Fruit fly (Drosophila melanogaster) whole organism, embryonic: ENCODE data around the gene CG12116.

Experiments
- ATbp ChIP-seq: fragments of 200-800 bp; sonication (Bioruptor generic); optimal IDR thresholded peaks from 2 replicates; lab custom pipeline; 2017; ENCODE audit warnings: missing biosample characterization, mild to moderate bottlenecking, missing genetic modification characterization, missing genetic modification reagents
- Abd-B ChIP-seq: fragments of 200-800 bp; sonication (Bioruptor generic); optimal IDR thresholded peaks from 2 replicates; lab custom pipeline; 2018; ENCODE audit warnings: missing biosample characterization, mild to moderate bottlenecking, missing genetic modification characterization, moderate library complexity
- B-H2 ChIP-seq: fragments of 200-800 bp; sonication (Bioruptor generic); optimal IDR thresholded peaks from 2 replicates; lab custom pipeline; 2018; ENCODE audit warnings: missing biosample characterization, mild to moderate bottlenecking, missing genetic modification characterization
- Bteb2 ChIP-seq: fragments of 200-800 bp; sonication (Bioruptor generic); optimal IDR thresholded peaks from 2 replicates; lab custom pipeline; 2016; ENCODE audit warnings: missing biosample characterization, missing genetic modification characterization
- CG10979 ChIP-seq: fragments of 200-800 bp; sonication (Bioruptor generic); optimal IDR thresholded peaks from 2 replicates; lab custom pipeline; 2018; ENCODE audit warnings: missing biosample characterization, mild to moderate bottlenecking, missing genetic modification characterization, moderate library complexity
- CG11085 ChIP-seq: fragments of 200-800 bp; sonication (Bioruptor generic); IDR thresholded peaks from 2 replicates; pipeline ENCODE4 v1.3.6; 2022; ENCODE audit warnings: missing biosample characterization, missing genetic modification characterization
- CG12236 ChIP-seq: fragments of 200-800 bp; sonication (Bioruptor generic); optimal IDR thresholded peaks from 2 replicates; lab custom pipeline; 2016; ENCODE audit warnings: missing biosample characterization, missing genetic modification characterization
- CG13624 ChIP-seq: fragments of 200-800 bp; sonication (Bioruptor generic); optimal IDR thresholded peaks from 2 replicates; lab custom pipeline; 2016; ENCODE audit warnings: missing biosample characterization, missing genetic modification characterization
- CG1602 ChIP-seq: fragments of 200-800 bp; sonication (Bioruptor generic); optimal IDR thresholded peaks from 3 replicates; lab custom pipeline; 2016; ENCODE audit warnings: missing biosample characterization, missing genetic modification characterization
- CG16863 ChIP-seq: fragments of 200-800 bp; sonication (Bioruptor generic); optimal IDR thresholded peaks from 3 replicates; lab custom pipeline; 2016; ENCODE audit warnings: missing biosample characterization, missing genetic modification characterization
- CG17568 ChIP-seq: fragments of 200-800 bp; sonication (Bioruptor generic); optimal IDR thresholded peaks from 2 replicates; lab custom pipeline; 2018; ENCODE audit warnings: missing biosample characterization, mild to moderate bottlenecking, missing genetic modification characterization, moderate library complexity
- CG17612 ChIP-seq: fragments of 200-800 bp; sonication (Bioruptor generic); IDR thresholded peaks from 2 replicates; pipeline ENCODE4 v1.3.6; 2022; ENCODE audit warnings: missing biosample characterization, missing genetic modification characterization
- CG17802 ChIP-seq: fragments of 200-800 bp; sonication (Bioruptor generic); optimal IDR thresholded peaks from 2 replicates; lab custom pipeline; 2018; ENCODE audit warnings: missing biosample characterization, mild to moderate bottlenecking, missing genetic modification characterization, moderate library complexity
- CG18262 ChIP-seq: fragments of 200-800 bp; optimal IDR thresholded peaks from 3 replicates; lab custom pipeline; 2019; ENCODE audit warnings: missing biosample characterization, mild to moderate bottlenecking, missing genetic modification characterization, moderate library complexity
- CG3163 ChIP-seq: fragments of 200-800 bp; sonication (Bioruptor generic); optimal IDR thresholded peaks from 3 replicates; lab custom pipeline; 2016; ENCODE audit warnings: missing biosample characterization, missing genetic modification characterization
- CG34376 ChIP-seq: fragments of 200-800 bp; sonication (Bioruptor generic); optimal IDR thresholded peaks from 2 replicates; lab custom pipeline; 2018; ENCODE audit warnings: missing biosample characterization, mild to moderate bottlenecking, missing genetic modification characterization
- CG4707 ChIP-seq: fragments of 200-800 bp; sonication (Bioruptor generic); optimal IDR thresholded peaks from 2 replicates; lab custom pipeline; 2018; ENCODE audit warnings: missing biosample characterization, mild to moderate bottlenecking, missing genetic modification characterization, moderate library complexity
- CG4730 ChIP-seq: fragments of 200-800 bp; sonication (Bioruptor generic); IDR thresholded peaks from 2 replicates; pipeline ENCODE4 v1.3.6; 2022; ENCODE audit warnings: missing biosample characterization, missing genetic modification characterization
- CG6175 ChIP-seq: fragments of 200-800 bp; sonication (Bioruptor generic); IDR thresholded peaks from 3 replicates; pipeline ENCODE4 v1.3.6; 2022; ENCODE audit warnings: missing biosample characterization, missing genetic modification characterization
- CG7745 ChIP-seq: fragments of 200-800 bp; sonication (Bioruptor generic); optimal IDR thresholded peaks from 2 replicates; lab custom pipeline; 2018; ENCODE audit warnings: missing biosample characterization, mild to moderate bottlenecking, missing genetic modification characterization, moderate library complexity
- CG7839 ChIP-seq: fragments of 200-800 bp; sonication (Bioruptor generic); optimal IDR thresholded peaks from 3 replicates; lab custom pipeline; 2018; ENCODE audit warnings: missing biosample characterization, mild to moderate bottlenecking, missing genetic modification characterization, moderate library complexity
- CG7928 ChIP-seq: fragments of 200-800 bp; sonication (Bioruptor generic); optimal IDR thresholded peaks from 2 replicates; lab custom pipeline; 2017; ENCODE audit warnings: missing biosample characterization, mild to moderate bottlenecking, missing genetic modification characterization
- CG8290 ChIP-seq, 3 experiments: fragments of 200-800 bp; sonication (Bioruptor generic); optimal IDR thresholded peaks; 2 replicates each; lab custom pipeline; 2016 to 2019; ENCODE audit warnings: missing biosample characterization in 3 of 3, missing genetic modification characterization in 3 of 3, mild to moderate bottlenecking in 2 of 3, moderate library complexity in 1 of 3
- Fer2 ChIP-seq: fragments of 200-800 bp; sonication (Bioruptor generic); optimal IDR thresholded peaks from 2 replicates; lab custom pipeline; 2018; ENCODE audit warnings: missing biosample characterization, mild to moderate bottlenecking, missing genetic modification characterization, moderate library complexity
- H15 ChIP-seq: fragments of 200-800 bp; sonication (Bioruptor generic); IDR thresholded peaks from 3 replicates; pipeline ENCODE4 v1.3.6; 2022; ENCODE audit warnings: missing biosample characterization, missing genetic modification characterization
- Hey ChIP-seq: fragments of 200-800 bp; sonication (Bioruptor generic); optimal IDR thresholded peaks from 3 replicates; lab custom pipeline; 2018; ENCODE audit warnings: missing biosample characterization, mild to moderate bottlenecking, missing genetic modification characterization
- Hr39 ChIP-seq: fragments of >200 bp; optimal IDR thresholded peaks from 2 replicates; lab custom pipeline; 2017
- Oaz ChIP-seq: fragments of 200-800 bp; sonication (Bioruptor generic); IDR thresholded peaks from 2 replicates; pipeline ENCODE4 v1.3.6; 2022; ENCODE audit warnings: missing biosample characterization, missing genetic modification characterization
- Pdp1 ChIP-seq, 2 experiments: fragments of 200-800 bp; sonication (Bioruptor generic); optimal IDR thresholded peaks; 3 replicates each; lab custom pipeline; 2016; ENCODE audit warnings: missing biosample characterization in 2 of 2, missing genetic modification characterization in 2 of 2, mild to moderate bottlenecking in 1 of 2, moderate library complexity in 1 of 2
- Rfx ChIP-seq: fragments of 200-800 bp; sonication (Bioruptor generic); IDR thresholded peaks from 2 replicates; pipeline ENCODE4 v1.3.6; 2022; ENCODE audit warnings: missing biosample characterization, missing genetic modification characterization
- Rx ChIP-seq: fragments of 200-800 bp; sonication (Bioruptor generic); IDR thresholded peaks from 2 replicates; pipeline ENCODE4 v1.3.6; 2022; ENCODE audit warnings: missing biosample characterization, missing genetic modification characterization
- Taf1 ChIP-seq: fragments of 200-800 bp; sonication (Bioruptor generic); IDR thresholded peaks from 2 replicates; pipeline ENCODE4 v1.3.6; 2022; ENCODE audit warnings: missing biosample characterization, missing genetic modification characterization
- Tbp ChIP-seq: fragments of >200 bp; optimal IDR thresholded peaks from 2 replicates; lab custom pipeline; 2018; ENCODE audit warnings: missing biosample characterization, missing genetic modification characterization
- ap ChIP-seq: fragments of 200-800 bp; sonication (Bioruptor generic); IDR thresholded peaks from 2 replicates; pipeline ENCODE4 v1.3.6; 2022; ENCODE audit warnings: missing biosample characterization, missing genetic modification characterization
- ato ChIP-seq: fragments of 200-800 bp; sonication (Bioruptor generic); IDR thresholded peaks from 2 replicates; pipeline ENCODE4 v1.3.6; 2022; ENCODE audit warnings: missing biosample characterization, missing genetic modification characterization; ENCODE audit not compliant: partially characterized antibody
- bowl ChIP-seq: fragments of 200-800 bp; sonication (Bioruptor generic); IDR thresholded peaks from 2 replicates; pipeline ENCODE4 v1.3.6; 2022; ENCODE audit warnings: missing biosample characterization, missing genetic modification characterization
- en ChIP-seq: fragments of 200-800 bp; sonication (Bioruptor generic); optimal IDR thresholded peaks from 2 replicates; lab custom pipeline; 2016; ENCODE audit warnings: missing biosample characterization, missing genetic modification characterization
- fd102C ChIP-seq: fragments of 200-800 bp; sonication (Bioruptor generic); optimal IDR thresholded peaks from 2 replicates; lab custom pipeline; 2018; ENCODE audit warnings: missing biosample characterization, mild to moderate bottlenecking, missing genetic modification characterization, moderate library complexity
- jigr1 ChIP-seq: fragments of 200-800 bp; sonication (Bioruptor generic); IDR thresholded peaks from 3 replicates; pipeline ENCODE4 v1.3.6; 2022; ENCODE audit warnings: missing biosample characterization, missing genetic modification characterization
- kay ChIP-seq: fragments of 200-800 bp; sonication (Bioruptor generic); optimal IDR thresholded peaks from 2 replicates; lab custom pipeline; 2016; ENCODE audit warnings: missing biosample characterization, missing genetic modification characterization
- ken ChIP-seq: fragments of 200-800 bp; sonication (Bioruptor generic); IDR thresholded peaks from 3 replicates; pipeline ENCODE4 v1.3.6; 2022; ENCODE audit warnings: missing biosample characterization, missing genetic modification characterization
- klu ChIP-seq: fragments of 200-800 bp; sonication (Bioruptor generic); IDR thresholded peaks from 2 replicates; pipeline ENCODE4 v1.3.6; 2022; ENCODE audit warnings: missing biosample characterization, missing genetic modification characterization
- lola ChIP-seq, 3 experiments: fragments of >200 bp in 2 of 3; fragments of 200-800 bp in 1 of 3; sonication (Bioruptor generic) in 1 of 3; optimal IDR thresholded peaks; 2 replicates each; lab custom pipeline; 2017 to 2019; ENCODE audit warnings: missing biosample characterization in 3 of 3, missing genetic modification characterization in 3 of 3, mild to moderate bottlenecking in 1 of 3, moderate library complexity in 1 of 3
- nmo ChIP-seq: fragments of 200-800 bp; sonication (Bioruptor generic); optimal IDR thresholded peaks from 2 replicates; lab custom pipeline; 2018; ENCODE audit warnings: missing biosample characterization, mild to moderate bottlenecking, missing genetic modification characterization, moderate library complexity
- nom ChIP-seq: fragments of 200-800 bp; sonication (Bioruptor generic); optimal IDR thresholded peaks from 2 replicates; lab custom pipeline; 2017; ENCODE audit warnings: missing biosample characterization, missing genetic modification characterization, mild to moderate bottlenecking, moderate library complexity, missing genetic modification reagents
- psq ChIP-seq: fragments of 200-800 bp; sonication (Bioruptor generic); optimal IDR thresholded peaks from 2 replicates; lab custom pipeline; 2017; ENCODE audit warnings: missing biosample characterization, missing genetic modification characterization
- pum ChIP-seq: fragments of 200-800 bp; sonication (Bioruptor generic); optimal IDR thresholded peaks from 2 replicates; lab custom pipeline; 2016; ENCODE audit warnings: missing biosample characterization, missing genetic modification characterization
- repo ChIP-seq: fragments of 200-800 bp; sonication (Bioruptor generic); optimal IDR thresholded peaks from 2 replicates; lab custom pipeline; 2016; ENCODE audit warnings: missing biosample characterization, missing genetic modification characterization
- ro ChIP-seq: fragments of 200-800 bp; sonication (Bioruptor generic); IDR thresholded peaks from 2 replicates; pipeline ENCODE4 v1.3.6; 2022; ENCODE audit warnings: missing biosample characterization, missing genetic modification characterization
- sr ChIP-seq: fragments of 200-800 bp; sonication (Bioruptor generic); IDR thresholded peaks from 3 replicates; pipeline ENCODE4 v1.3.6; 2022; ENCODE audit warnings: missing biosample characterization, missing genetic modification characterization
- unpg ChIP-seq: fragments of 200-800 bp; sonication (Bioruptor generic); optimal IDR thresholded peaks from 3 replicates; lab custom pipeline; 2018; ENCODE audit warnings: missing biosample characterization, mild to moderate bottlenecking, missing genetic modification characterization, moderate library complexity

The CG12116 gene

dm6 chrX:8491452-8492046, 22.7 kb upstream of the CG12116 start (continued):
- TF ChIP-seq CG10979: peak; percentile 14
- TF ChIP-seq Hey (tag; lab: Kevin White, UChicago): no peak
- peak; percentile 24 for TF ChIP-seq CG7839 (tag; lab: Kevin White, UChicago)
- no peak for TF ChIP-seq Oaz (GFP tag; lab: Robert Waterston, UW)
- no peak for TF ChIP-seq repo
- TF ChIP-seq lola (GFP tag; optimal IDR thresholded peaks at IDR 0.05; lab: Kevin White, UChicago): no peak
- TF ChIP-seq CG4730 (GFP tag; lab: Robert Waterston, UW): no peak
- no peak for TF ChIP-seq bowl (GFP tag; lab: Robert Waterston, UW)
- no peak for TF ChIP-seq fd102C (GFP tag; lab: Kevin White, UChicago)
- no peak for TF ChIP-seq H15 (GFP tag; lab: Robert Waterston, UW)
- TF ChIP-seq CG11085 (GFP tag; lab: Robert Waterston, UW): no peak
- TF ChIP-seq en (GFP tag; lab: Kevin White, UChicago): no peak
- TF ChIP-seq ro: no peak
- TF ChIP-seq CG13624: no peak
- peak; percentile 28 for TF ChIP-seq nom (GFP tag; lab: Kevin White, UChicago)
- no peak for TF ChIP-seq CG3163 (GFP tag; lab: Kevin White, UChicago)
- TF ChIP-seq ATbp (GFP tag; lab: Kevin White, UChicago): peak; percentile 25
- TF ChIP-seq unpg: peak; percentile 17
- TF ChIP-seq CG17802 (tag; lab: Kevin White, UChicago): no peak
- TF ChIP-seq Abd-B (GFP tag; lab: Kevin White, UChicago): no peak
- TF ChIP-seq Hr39 (lab: Kevin White, UChicago): no peak
- peak; percentile 34 for TF ChIP-seq CG16863 (GFP tag; lab: Kevin White, UChicago)
- no peak for TF ChIP-seq Fer2
- peak; percentile 30 for TF ChIP-seq CG18262 (tag; lab: Kevin White, UChicago)
- no peak for TF ChIP-seq Rx (GFP tag; lab: Robert Waterston, UW)
- TF ChIP-seq Taf1 (GFP tag; lab: Robert Waterston, UW): no peak
- peak; percentile 17 to 18 for TF ChIP-seq Pdp1 (GFP tag; optimal IDR thresholded peaks at IDR 0.05; lab: Kevin White, UChicago)
- TF ChIP-seq Bteb2: no peak
- no peak for TF ChIP-seq CG7928
- TF ChIP-seq CG12236 (GFP tag; lab: Kevin White, UChicago): no peak
- no peak for TF ChIP-seq CG4707 (GFP tag; lab: Kevin White, UChicago)
- TF ChIP-seq klu: no peak
- no peak for TF ChIP-seq sr (GFP tag; lab: Robert Waterston, UW)
- no peak for TF ChIP-seq ap (GFP tag; lab: Robert Waterston, UW)
- no peak for TF ChIP-seq jigr1
- no peak for TF ChIP-seq kay (GFP tag; lab: Kevin White, UChicago)
- TF ChIP-seq CG8290 (GFP tag; optimal IDR thresholded peaks at IDR 0.05; lab: Kevin White, UChicago): no peak
- no peak for TF ChIP-seq CG8290 (tag; optimal IDR thresholded peaks at IDR 0.05; lab: Kevin White, UChicago)
- TF ChIP-seq ken (GFP tag; lab: Robert Waterston, UW): no peak
- no peak for TF ChIP-seq CG7745 (tag; lab: Kevin White, UChicago)
- TF ChIP-seq CG1602 (GFP tag; lab: Kevin White, UChicago): peak; percentile 6
- no peak for TF ChIP-seq Tbp (GFP tag; lab: Kevin White, UChicago)
- no peak for TF ChIP-seq psq (GFP tag; lab: Kevin White, UChicago)
- no peak for TF ChIP-seq CG17568 (GFP tag; lab: Kevin White, UChicago)
- no peak for TF ChIP-seq B-H2 (GFP tag; lab: Kevin White, UChicago)
- peak; percentile 4 for TF ChIP-seq pum (GFP tag; lab: Kevin White, UChicago)
- no peak for TF ChIP-seq ato (GFP tag; lab: Robert Waterston, UW)
- TF ChIP-seq nmo (GFP tag; lab: Kevin White, UChicago): peak; percentile 15
- no peak for TF ChIP-seq CG6175 (GFP tag; lab: Robert Waterston, UW)
- no peak for TF ChIP-seq CG34376 (GFP tag; lab: Kevin White, UChicago)
- TF ChIP-seq CG17612 (GFP tag; lab: Robert Waterston, UW): no peak
- peak; percentile 34; the same call in 1 of the 2 replicates for TF ChIP-seq Rfx (GFP tag; lab: Robert Waterston, UW)
